Worm (Caenorhabditis elegans): ENCODE measurements around the gene Y43F8B.19.

DNA sequence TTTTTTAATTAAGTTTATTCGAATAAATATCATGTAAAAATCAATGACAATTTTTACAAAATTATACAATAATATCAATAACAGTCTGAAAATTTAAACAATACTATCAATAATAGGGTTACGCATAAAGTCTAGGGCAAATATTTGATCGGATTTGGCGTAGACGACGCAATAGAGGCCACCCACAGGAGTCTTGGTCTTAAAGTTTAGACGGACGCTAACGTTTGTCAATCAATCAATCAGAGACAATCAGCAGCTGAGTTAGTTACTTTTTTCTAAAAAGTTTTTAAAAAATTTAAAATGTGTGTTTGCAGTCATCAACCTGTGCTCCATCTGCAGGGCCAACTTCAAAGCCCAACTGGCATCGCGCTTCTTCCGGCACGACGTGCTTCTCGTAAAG, 20.8 kb downstream of the Y43F8B.19 start, which contains the start of gene Y43F8B.29:
- TF ChIP-seq bed-2 (GFP tag; IDR thresholded peaks at IDR 0.05) (no peak), him-1 (tag; optimal IDR thresholded peaks at IDR 0.05) (no peak), F39B2.1 (GFP tag; IDR thresholded peaks at IDR 0.05) (no peak), attf-3 (GFP tag; conservative IDR thresholded peaks at IDR 0.05) (no peak), akir-1 (GFP tag; optimal IDR thresholded peaks at IDR 0.05) (no peak), nfya-2 (GFP tag; IDR thresholded peaks at IDR 0.05) (no peak), Y53G8AR.9 (GFP tag; conservative IDR thresholded peaks at IDR 0.05) (no peak), hmg-1.2 (GFP tag; IDR thresholded peaks at IDR 0.05) (no peak), ztf-28 (GFP tag; IDR thresholded peaks at IDR 0.05) (no peak), sptf-2 (GFP tag; optimal IDR thresholded peaks at IDR 0.05) (no peak), unc-62 (GFP tag; optimal IDR thresholded peaks at IDR 0.05) (no peak), ccch-3 (GFP tag; optimal IDR thresholded peaks at IDR 0.05) (no peak), tbp1 (GFP tag; optimal IDR thresholded peaks at IDR 0.05) (no peak), zfh-2 (GFP tag; conservative IDR thresholded peaks at IDR 0.05) (no peak)

Measured in whole organism, young adult.